Worm (Caenorhabditis elegans) whole organism, L4/young adult: ENCODE data around the gene cyp-33C6.

Experiments
- W03F9.2 ChIP-seq: fragments of 150-350 bp; optimal IDR thresholded peaks from 2 replicates; lab custom pipeline; 2014; ENCODE audit warnings: missing biosample characterization, missing genetic modification characterization
- dao-5 ChIP-seq: sonication (generic microtip); optimal IDR thresholded peaks from 2 replicates; lab custom pipeline; 2016; ENCODE audit warnings: missing genotype, missing genetic modification characterization, moderate library complexity, missing compliant biosample characterization
- him-1 ChIP-seq: sonication (generic microtip); optimal IDR thresholded peaks from 2 replicates; lab custom pipeline; 2016; ENCODE audit warnings: missing genotype, missing genetic modification reagents, missing genetic modification characterization, missing compliant biosample characterization

DNA sequence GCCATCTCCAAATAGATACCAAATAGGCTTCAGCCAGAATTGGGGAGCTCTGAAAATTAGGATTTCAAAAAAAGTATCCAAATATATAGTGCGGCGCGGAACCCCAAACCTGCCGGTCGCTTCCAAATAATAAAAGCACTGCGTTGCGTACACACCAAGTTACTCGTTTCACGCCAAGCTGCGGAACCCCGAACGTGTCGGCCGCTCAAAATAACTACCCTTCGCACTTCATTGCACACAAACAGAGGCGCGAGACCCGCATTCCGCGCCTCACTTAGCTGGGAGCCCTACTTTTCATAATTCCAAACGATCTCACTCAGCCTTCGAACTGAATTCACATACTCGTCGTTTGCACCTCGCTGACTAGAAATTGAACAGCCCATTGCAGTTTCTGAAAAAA lies 49.6 kb downstream of the cyp-33C6 start:
- no peak for TF ChIP-seq W03F9.2 (tag; lab: Kevin White, UChicago)
- TF ChIP-seq dao-5: no peak
- TF ChIP-seq him-1: no peak
